Fruit fly (Drosophila melanogaster) whole organism, adult: ENCODE results near the gene CG2006.

ENCODE experiments used
- CG5204 ChIP-seq: fragments of 200-800 bp; sonication (Bioruptor generic); optimal IDR thresholded peaks from 2 replicates; lab custom pipeline; 2016; ENCODE audit warnings: missing biosample characterization, missing genetic modification characterization
- CG7045 ChIP-seq: fragments of 200-800 bp; sonication (Bioruptor generic); optimal IDR thresholded peaks from 2 replicates; lab custom pipeline; 2017; ENCODE audit warnings: missing biosample characterization, mild to moderate bottlenecking, missing genetic modification characterization
- Clk ChIP-seq: fragments of 200-800 bp; sonication (Bioruptor generic); optimal IDR thresholded peaks from 2 replicates; lab custom pipeline; 2017; ENCODE audit warnings: missing biosample characterization, missing genetic modification characterization
- Crg-1 ChIP-seq: fragments of 200-800 bp; sonication (Bioruptor generic); optimal IDR thresholded peaks from 2 replicates; lab custom pipeline; 2016; ENCODE audit warnings: missing biosample characterization, missing genetic modification characterization
- cic ChIP-seq: fragments of 200-800 bp; sonication (Bioruptor generic); optimal IDR thresholded peaks from 2 replicates; lab custom pipeline; 2017; ENCODE audit warnings: missing biosample characterization, mild to moderate bottlenecking, missing genetic modification characterization, moderate library complexity
- cnc ChIP-seq, 2 experiments: fragments of >200 bp; optimal IDR thresholded peaks; 2 replicates each; lab custom pipeline; 2017
- kay ChIP-seq: fragments of 200-800 bp; sonication (Bioruptor generic); peaks from one replicate; lab custom pipeline; 2016; ENCODE audit warnings: missing biosample characterization, missing genetic modification characterization, borderline replicate concordance
- pad ChIP-seq: fragments of 200-800 bp; sonication (Bioruptor generic); optimal IDR thresholded peaks from 3 replicates; lab custom pipeline; 2017; ENCODE audit warnings: missing biosample characterization, missing genetic modification characterization, mild to moderate bottlenecking, moderate library complexity, missing genetic modification reagents
- toe ChIP-seq: fragments of 200-800 bp; sonication (Bioruptor generic); optimal IDR thresholded peaks from 2 replicates; lab custom pipeline; 2016; ENCODE audit warnings: missing biosample characterization, missing genetic modification characterization

DNA sequence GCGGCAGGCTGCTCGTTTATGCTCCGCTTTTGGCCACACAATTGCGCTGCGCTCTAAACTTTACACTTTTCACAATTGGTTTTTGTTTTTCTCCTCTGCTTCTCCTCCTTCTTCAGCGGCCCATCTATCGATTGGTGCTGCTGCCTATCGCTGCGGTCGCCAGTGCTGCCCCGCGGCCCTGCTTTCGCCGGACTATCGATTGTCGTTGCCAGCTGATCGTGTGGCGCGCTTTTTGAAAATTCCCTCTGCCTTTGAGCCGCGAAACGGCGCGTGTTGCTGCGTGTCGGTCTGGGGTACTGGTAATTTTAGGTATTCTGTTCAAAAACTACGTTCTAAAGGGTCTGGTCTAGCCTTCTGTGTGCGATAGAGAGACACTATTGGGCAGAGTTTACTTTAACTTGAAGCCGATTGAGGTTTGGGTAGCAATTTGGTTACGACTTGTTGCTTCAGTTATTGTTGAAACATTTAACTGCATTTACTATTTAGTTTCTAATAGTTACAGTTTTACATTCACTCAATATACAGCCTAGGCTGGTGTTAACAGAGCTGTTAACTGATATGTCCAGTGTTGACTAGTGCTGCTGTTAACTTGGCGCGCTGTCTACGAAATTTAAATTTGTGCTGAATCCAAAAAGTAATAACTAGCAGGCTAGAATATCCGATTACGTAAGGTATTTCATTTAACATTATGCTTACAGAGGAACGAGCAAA lies 14.3 kb downstream of the CG2006 start, which contains the start of gene Trc8:
- no peak for TF ChIP-seq kay (GFP tag; lab: Kevin White, UChicago)
- no peak for TF ChIP-seq CG7045
- no peak for TF ChIP-seq pad (GFP tag; lab: Kevin White, UChicago)
- TF ChIP-seq cnc (optimal IDR thresholded peaks at IDR 0.05; lab: Kevin White, UChicago): no peak
- TF ChIP-seq CG5204 (GFP tag; lab: Kevin White, UChicago): no peak
- TF ChIP-seq Crg-1 (GFP tag; lab: Kevin White, UChicago): no peak
- no peak for TF ChIP-seq toe (GFP tag; lab: Kevin White, UChicago)
- TF ChIP-seq Clk (GFP tag; lab: Kevin White, UChicago): no peak
- no peak for TF ChIP-seq cic
